Worm (Caenorhabditis elegans) whole organism, L2 larva: ENCODE results near the gene nmad-1.

Source experiments
- C34F6.9 ChIP-seq: fragments of 150-350 bp; optimal IDR thresholded peaks from 2 replicates; lab custom pipeline; 2014; ENCODE audit warnings: missing biosample characterization, missing genetic modification characterization
- F13H6.1 ChIP-seq: sonication (generic microtip); optimal IDR thresholded peaks from 2 replicates; lab custom pipeline; 2016; ENCODE audit warnings: missing genetic modification characterization, missing compliant biosample characterization
- R02D3.7 ChIP-seq: fragments of 150-350 bp; optimal IDR thresholded peaks from 2 replicates; lab custom pipeline; 2014; ENCODE audit warnings: missing biosample characterization, missing genetic modification characterization
- Y55F3AM.14 ChIP-seq: fragments of 200-800 bp; sonication (Bioruptor generic); optimal IDR thresholded peaks from 2 replicates; lab custom pipeline; 2018; ENCODE audit warnings: mild to moderate bottlenecking, missing genetic modification characterization, missing compliant biosample characterization
- aly-2 ChIP-seq: fragments of 150-350 bp; optimal IDR thresholded peaks from 2 replicates; lab custom pipeline; 2014; ENCODE audit warnings: missing biosample characterization, missing genetic modification characterization
- ama-1 ChIP-seq: fragments of 150-350 bp; optimal IDR thresholded peaks from 2 replicates; lab custom pipeline; 2018; ENCODE audit warnings: inconsistent platforms
- blmp-1 ChIP-seq: sonication (generic microtip); optimal IDR thresholded peaks from 2 replicates; lab custom pipeline; 2017; ENCODE audit warnings: missing genetic modification characterization, mild to moderate bottlenecking, missing compliant biosample characterization, antibody characterized with exemption, moderate library complexity; ENCODE audit not compliant: insufficient read depth
- crh-2 ChIP-seq: sonication (generic microtip); optimal IDR thresholded peaks from 2 replicates; lab custom pipeline; 2017; ENCODE audit warnings: missing biosample characterization, missing genetic modification characterization
- dmd-4 ChIP-seq: sonication (generic microtip); optimal IDR thresholded peaks from 2 replicates; lab custom pipeline; 2017; ENCODE audit warnings: missing biosample characterization, missing genetic modification characterization
- egl-27 ChIP-seq: sonication (generic microtip); optimal IDR thresholded peaks from 3 replicates; lab custom pipeline; 2017; ENCODE audit warnings: missing biosample characterization, missing genetic modification reagents, missing genetic modification characterization
- fos-1 ChIP-seq: fragments of 150-350 bp; optimal IDR thresholded peaks from 2 replicates; lab custom pipeline; 2014; ENCODE audit warnings: missing biosample characterization, missing genetic modification characterization
- lin-11 ChIP-seq: fragments of 150-350 bp; sonication (generic microtip); optimal IDR thresholded peaks from 2 replicates; lab custom pipeline; 2014; ENCODE audit warnings: missing biosample characterization, missing genetic modification characterization, inconsistent platforms, mixed read lengths
- lsy-2 ChIP-seq, 2 experiments: fragments of 150-350 bp in 1 of 2; sonication (generic microtip) in 1 of 2; optimal IDR thresholded peaks; 2 replicates each; lab custom pipeline; 2014 to 2017; ENCODE audit warnings: missing biosample characterization in 2 of 2, missing genetic modification characterization in 2 of 2
- mab-5 ChIP-seq: fragments of 150-350 bp; optimal IDR thresholded peaks from 2 replicates; lab custom pipeline; 2014; ENCODE audit warnings: missing biosample characterization, missing genetic modification characterization
- mdl-1 ChIP-seq, 2 experiments: fragments of 150-350 bp in 1 of 2; sonication (generic microtip) in 1 of 2; optimal IDR thresholded peaks; 2 replicates each; lab custom pipeline; 2017; ENCODE audit warnings: missing biosample characterization in 2 of 2, missing genetic modification characterization in 2 of 2
- nhr-11 ChIP-seq: fragments of 150-350 bp; optimal IDR thresholded peaks from 2 replicates; lab custom pipeline; 2014; ENCODE audit warnings: missing biosample characterization, missing genetic modification characterization
- nhr-129 ChIP-seq: fragments of 150-350 bp; optimal IDR thresholded peaks from 2 replicates; lab custom pipeline; 2014; ENCODE audit warnings: missing biosample characterization, missing genetic modification characterization
- nhr-23 ChIP-seq: fragments of 150-350 bp; optimal IDR thresholded peaks from 2 replicates; lab custom pipeline; 2014; ENCODE audit warnings: missing biosample characterization, missing genetic modification reagents, missing genetic modification characterization
- nhr-237 ChIP-seq: fragments of 150-350 bp; optimal IDR thresholded peaks from 2 replicates; lab custom pipeline; 2014; ENCODE audit warnings: missing biosample characterization, missing genetic modification characterization
- nhr-25 ChIP-seq: fragments of 150-350 bp; sonication (generic microtip); optimal IDR thresholded peaks from 3 replicates; lab custom pipeline; 2014; ENCODE audit warnings: missing biosample characterization, missing genetic modification characterization
- nhr-6 ChIP-seq: fragments of 150-350 bp; optimal IDR thresholded peaks from 2 replicates; lab custom pipeline; 2014; ENCODE audit warnings: missing biosample characterization, missing genetic modification characterization
- sem-4 ChIP-seq: fragments of 150-350 bp; optimal IDR thresholded peaks from 2 replicates; lab custom pipeline; 2014; ENCODE audit warnings: missing biosample characterization, missing genetic modification reagents, missing genetic modification characterization
- sma-3 ChIP-seq: sonication (generic microtip); optimal IDR thresholded peaks from 2 replicates; lab custom pipeline; 2016; ENCODE audit warnings: missing genetic modification reagents, missing genetic modification characterization, missing compliant biosample characterization
- sma-9 ChIP-seq, 2 experiments: fragments of 150-350 bp in 1 of 2; sonication (generic microtip) in 1 of 2; optimal IDR thresholded peaks; 2 replicates each; lab custom pipeline; 2014 to 2016; ENCODE audit warnings: missing genetic modification characterization in 2 of 2, mild to moderate bottlenecking in 1 of 2, missing biosample characterization in 1 of 2, missing compliant biosample characterization in 1 of 2, missing genetic modification reagents in 1 of 2, moderate library complexity in 1 of 2
- snpc-4 ChIP-seq: fragments of 150-350 bp; optimal IDR thresholded peaks from 2 replicates; lab custom pipeline; 2014; ENCODE audit warnings: missing biosample characterization, missing genetic modification characterization
- unc-39 ChIP-seq: fragments of 150-350 bp; optimal IDR thresholded peaks from 2 replicates; lab custom pipeline; 2014; ENCODE audit warnings: missing biosample characterization, missing genetic modification characterization
- unc-55 ChIP-seq: fragments of 150-350 bp; sonication (generic microtip); optimal IDR thresholded peaks from 3 replicates; lab custom pipeline; 2014; ENCODE audit warnings: missing biosample characterization, missing genetic modification reagents, missing genetic modification characterization
- ztf-1 ChIP-seq: fragments of 200-800 bp; sonication (Bioruptor generic); conservative IDR thresholded peaks from 2 replicates; pipeline ENCODE4 v1.3.6; 2022; ENCODE audit warnings: missing genetic modification characterization, missing compliant biosample characterization

Gene nmad-1

ce11 chrIII:5566496-5566895, 11.8 kb upstream of the nmad-1 start:
- no peak for TF ChIP-seq Y55F3AM.14 (GFP tag; lab: Kevin White, UChicago)
- no peak for TF ChIP-seq ztf-1 (GFP tag; lab: Robert Waterston, UW)
- TF ChIP-seq nhr-23 (tag; lab: Kevin White, UChicago) = no peak
- TF ChIP-seq lin-11 (tag; lab: Kevin White, UChicago) = no peak
- TF ChIP-seq C34F6.9 (tag; lab: Kevin White, UChicago) = no peak
- no peak for TF ChIP-seq aly-2 (tag; lab: Kevin White, UChicago)
- TF ChIP-seq nhr-6 (tag; lab: Kevin White, UChicago) = no peak
- no peak for TF ChIP-seq unc-55 (GFP tag; lab: Kevin White, UChicago)
- TF ChIP-seq mab-5 (tag; lab: Kevin White, UChicago) = no peak
- no peak for TF ChIP-seq R02D3.7 (tag; lab: Kevin White, UChicago)
- TF ChIP-seq nhr-129 (tag; lab: Kevin White, UChicago) = no peak
- TF ChIP-seq mdl-1 (tag; optimal IDR thresholded peaks at IDR 0.05; lab: Kevin White, UChicago) = no peak
- TF ChIP-seq ama-1 = no peak

ce11 chrIII:5565699-5566098, 11.0 kb upstream of the nmad-1 start:
- TF ChIP-seq unc-39 (tag; lab: Kevin White, UChicago) (no peak), egl-27 (tag; lab: Kevin White, UChicago) (no peak), nhr-129 (tag; lab: Kevin White, UChicago) (peak; percentile 29)

ce11 chrIII:5564799-5565198, 10.1 kb upstream of the nmad-1 start, which contains the start of gene mlc-3:
Gene mlc-3 (plus strand): TSS chrIII:5565025.
- TF ChIP-seq fos-1 (tag; lab: Kevin White, UChicago) = no peak
- TF ChIP-seq nhr-11 = no peak
- peak; percentile 20 for TF ChIP-seq sma-9 (GFP tag; optimal IDR thresholded peaks at IDR 0.05; lab: Kevin White, UChicago)
- no peak for TF ChIP-seq sma-9 (tag; optimal IDR thresholded peaks at IDR 0.05; lab: Kevin White, UChicago)
- TF ChIP-seq nhr-129 (tag; lab: Kevin White, UChicago) = peak; percentile 25
- peak; percentile 49 for TF ChIP-seq F13H6.1
- TF ChIP-seq sma-3 (GFP tag; lab: Kevin White, UChicago) = no peak
- peak; percentile 47 for TF ChIP-seq ama-1
- TF ChIP-seq, all 48 proteins: peak for 4

ce11 chrIII:5564325-5564724, 9.6 kb upstream of the nmad-1 start:
- TF ChIP-seq nhr-23 (tag; lab: Kevin White, UChicago) (no peak), mab-5 (tag; lab: Kevin White, UChicago) (no peak), snpc-4 (tag; lab: Kevin White, UChicago) (no peak), blmp-1 (tag; lab: Kevin White, UChicago) (no peak), sem-4 (tag; lab: Kevin White, UChicago) (no peak), sma-3 (GFP tag; lab: Kevin White, UChicago) (no peak)

ce11 chrIII:5563680-5564079, 8.9 kb upstream of the nmad-1 start:
- TF ChIP-seq C34F6.9 (tag; lab: Kevin White, UChicago) (peak; percentile 19), F13H6.1 (peak; percentile 70), nhr-23 (tag; lab: Kevin White, UChicago) (no peak), nhr-129 (tag; lab: Kevin White, UChicago) (peak; percentile 76), sma-3 (GFP tag; lab: Kevin White, UChicago) (no peak), lsy-2 (tag; optimal IDR thresholded peaks at IDR 0.05; lab: Kevin White, UChicago) (peak in 1 of 2 experiments; percentile 23)
- TF ChIP-seq, all 48 proteins: peak for 4

ce11 chrIII:5557246-5557819, 2.6 kb upstream of the nmad-1 start, which contains the start of gene rpc-2:
Gene rpc-2 (plus strand): TSS chrIII:5557365.
- TF ChIP-seq ama-1 = peak; percentile 31
- TF ChIP-seq Y55F3AM.14 (GFP tag; lab: Kevin White, UChicago) = no peak
- no peak for TF ChIP-seq nhr-237 (tag; lab: Kevin White, UChicago)
- TF ChIP-seq dmd-4 (tag; lab: Kevin White, UChicago) = no peak
- TF ChIP-seq F13H6.1 = no peak

ce11 chrIII:5553098-5553497, 1.6 kb downstream of the nmad-1 start:
- TF ChIP-seq C34F6.9 (tag; lab: Kevin White, UChicago) (peak; percentile 16), ama-1 (peak; percentile 46), nhr-25 (peak; percentile 62), crh-2 (peak; percentile 36), Y55F3AM.14 (GFP tag; lab: Kevin White, UChicago) (no peak)
